Worm (Caenorhabditis elegans) whole organism, early embryonic: ENCODE measurements around the gene sng-1.

Source experiments
- ceh-36 ChIP-seq: sonication (generic microtip); optimal IDR thresholded peaks from 2 replicates; lab custom pipeline; 2016; ENCODE audit warnings: missing genetic modification characterization, inconsistent platforms, missing compliant biosample characterization
- flt-1 ChIP-seq: fragments of 200-800 bp; sonication (Bioruptor generic); IDR thresholded peaks from 2 replicates; pipeline ENCODE4 v1.3.6; 2022; ENCODE audit warnings: missing genetic modification characterization, missing compliant biosample characterization
- hnd-1 ChIP-seq: sonication (generic microtip); optimal IDR thresholded peaks from 2 replicates; lab custom pipeline; 2016; ENCODE audit warnings: missing genetic modification characterization, missing compliant biosample characterization
- sea-1 ChIP-seq: fragments of 200-800 bp; sonication (Bioruptor generic); conservative IDR thresholded peaks from 2 replicates; pipeline ENCODE4 v1.3.6; 2022; ENCODE audit warnings: missing genetic modification characterization, missing compliant biosample characterization
- tbx-11 ChIP-seq: fragments of 200-800 bp; sonication (Bioruptor generic); IDR thresholded peaks from 2 replicates; pipeline ENCODE4 v1.3.6; 2022; ENCODE audit warnings: missing genetic modification characterization, missing compliant biosample characterization

DNA sequence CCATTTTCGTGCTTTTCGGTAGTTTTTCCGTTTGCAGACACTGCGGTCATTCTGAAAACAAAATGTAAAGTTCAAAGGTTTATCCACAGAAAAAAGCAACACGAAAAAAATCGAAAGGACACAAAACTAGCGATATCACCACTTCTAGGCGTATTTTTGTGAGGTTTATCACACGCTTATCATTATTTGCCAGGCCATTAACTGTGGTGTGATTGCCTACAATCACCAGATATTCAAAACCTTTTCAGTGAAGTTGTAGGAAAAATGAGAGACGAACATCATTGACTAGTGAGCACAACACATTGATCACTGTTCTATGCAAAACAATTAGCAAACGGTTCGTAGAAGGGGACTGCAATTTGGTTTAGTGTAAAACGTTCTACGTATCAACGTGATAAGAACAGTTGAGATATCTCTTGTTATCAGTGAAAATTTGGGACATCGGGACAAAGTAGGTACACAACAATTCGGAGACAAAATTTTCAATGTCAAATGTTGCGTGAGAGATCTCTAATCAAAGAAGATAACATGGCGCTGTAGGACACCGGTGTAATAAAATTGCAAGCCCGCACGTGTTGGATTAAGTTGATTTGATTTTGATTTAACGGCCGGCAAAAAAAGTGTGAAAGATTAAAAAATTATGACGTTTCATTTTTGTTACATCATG is 21.7 kb upstream of the sng-1 start, which contains the start of gene sur-5:
- no peak for TF ChIP-seq sea-1 (GFP tag; lab: Robert Waterston, UW)
- no peak for TF ChIP-seq flt-1 (GFP tag; lab: Robert Waterston, UW)
- no peak for TF ChIP-seq hnd-1 (tag; lab: Kevin White, UChicago)
- no peak for TF ChIP-seq tbx-11
- no peak for TF ChIP-seq ceh-36 (tag; lab: Kevin White, UChicago)
